Fruit fly (Drosophila melanogaster) whole organism, pupa: Measurements from ENCODE around the gene yellow-e2.
A peak's percentile ranks its signal among the peaks of the same experiment; 100 is the strongest.

Experiments
- CG13204 ChIP-seq: fragments of 200-800 bp; sonication (Bioruptor generic); optimal IDR thresholded peaks from 2 replicates; lab custom pipeline; 2018; ENCODE audit warnings: missing biosample characterization, mild to moderate bottlenecking, missing genetic modification characterization, moderate library complexity
- CG32121 ChIP-seq: fragments of 200-800 bp; sonication (Bioruptor generic); IDR thresholded peaks from 2 replicates; pipeline ENCODE4 v1.3.6; 2022; ENCODE audit warnings: missing biosample characterization, missing genetic modification characterization
- CG8159 ChIP-seq: fragments of 200-800 bp; sonication (Bioruptor generic); optimal IDR thresholded peaks from 3 replicates; lab custom pipeline; 2018; ENCODE audit warnings: missing biosample characterization, mild to moderate bottlenecking, missing genetic modification characterization, moderate library complexity
- D1 ChIP-seq: fragments of 200-800 bp; sonication (Bioruptor generic); optimal IDR thresholded peaks from 2 replicates; lab custom pipeline; 2018; ENCODE audit warnings: missing biosample characterization, mild to moderate bottlenecking, missing genetic modification characterization, moderate library complexity
- EcR ChIP-seq: fragments of 200-800 bp; sonication (Bioruptor generic); optimal IDR thresholded peaks from 3 replicates; lab custom pipeline; 2019; ENCODE audit warnings: missing biosample characterization, missing genetic modification characterization, mild to moderate bottlenecking, moderate library complexity, missing genetic modification reagents
- Ets98B ChIP-seq: fragments of 200-800 bp; sonication (Bioruptor generic); IDR thresholded peaks from 2 replicates; pipeline ENCODE4 v1.3.6; 2022; ENCODE audit warnings: missing biosample characterization, missing genetic modification characterization
- Pif1B ChIP-seq: fragments of 200-800 bp; sonication (Bioruptor generic); optimal IDR thresholded peaks from 3 replicates; lab custom pipeline; 2016; ENCODE audit warnings: missing biosample characterization, missing genetic modification characterization
- gl ChIP-seq: fragments of 200-800 bp; sonication (Bioruptor generic); optimal IDR thresholded peaks from 2 replicates; lab custom pipeline; 2018; ENCODE audit warnings: missing biosample characterization, mild to moderate bottlenecking, missing genetic modification characterization

- TF ChIP-seq Ets98B (GFP tag; lab: Robert Waterston, UW) (no peak), EcR (GFP tag; lab: Kevin White, UChicago) (no peak), CG8159 (tag; lab: Kevin White, UChicago) (peak; percentile 45), Pif1B (GFP tag; lab: Kevin White, UChicago) (no peak), D1 (tag; lab: Kevin White, UChicago) (no peak), CG13204 (GFP tag; lab: Kevin White, UChicago) (no peak), CG32121 (GFP tag; lab: Robert Waterston, UW) (no peak), gl (no peak)
Measured at dm6 chr3R:13374913-13375312, 31.9 kb downstream of the yellow-e2 start.
